Worm (Caenorhabditis elegans) whole organism, L4 larva: ENCODE results near the gene kin-21.
A peak's percentile ranks its signal among the peaks of the same experiment; 100 is the strongest.

Experiments
- F26F4.8 ChIP-seq: fragments of 200-800 bp; sonication (Bioruptor generic); conservative IDR thresholded peaks from 2 replicates; pipeline ENCODE4 v1.3.6; 2022; ENCODE audit warnings: missing genetic modification characterization, missing compliant biosample characterization
- T20F7.1 ChIP-seq: fragments of 200-800 bp; sonication (Bioruptor generic); optimal IDR thresholded peaks from 2 replicates; lab custom pipeline; 2018; ENCODE audit warnings: mild to moderate bottlenecking, missing genetic modification characterization, missing compliant biosample characterization
- T26A8.4 ChIP-seq: fragments of 200-800 bp; sonication (Bioruptor generic); IDR thresholded peaks from 2 replicates; pipeline ENCODE4 v1.3.6; 2022; ENCODE audit warnings: missing genetic modification characterization, missing compliant biosample characterization
- Y48G9A.11 ChIP-seq: fragments of 200-800 bp; sonication (Bioruptor generic); IDR thresholded peaks from 2 replicates; pipeline ENCODE4 v1.3.6; 2022; ENCODE audit warnings: missing genetic modification reagents, missing genetic modification characterization, missing compliant biosample characterization
- ceh-20 ChIP-seq: fragments of 200-800 bp; sonication (Bioruptor generic); IDR thresholded peaks from 2 replicates; pipeline ENCODE4 v1.3.6; 2022; ENCODE audit warnings: missing genetic modification reagents, missing genetic modification characterization, missing compliant biosample characterization
- ces-1 ChIP-seq: fragments of 150-350 bp; sonication (generic microtip); optimal IDR thresholded peaks from 4 replicates; lab custom pipeline; 2014; ENCODE audit warnings: missing biosample characterization, missing genetic modification reagents, missing genetic modification characterization
- cey-2 ChIP-seq: sonication (generic microtip); optimal IDR thresholded peaks from 3 replicates; lab custom pipeline; 2017; ENCODE audit warnings: missing genetic modification characterization, mild to moderate bottlenecking, missing compliant biosample characterization, antibody characterized with exemption, borderline replicate concordance; ENCODE audit not compliant: insufficient read depth
- ctbp-1 ChIP-seq: fragments of 200-800 bp; sonication (Bioruptor generic); IDR thresholded peaks from 2 replicates; pipeline ENCODE4 v1.3.6; 2022; ENCODE audit warnings: missing genetic modification reagents, missing genetic modification characterization, missing compliant biosample characterization
- daf-12 ChIP-seq: fragments of 150-350 bp; optimal IDR thresholded peaks from 2 replicates; lab custom pipeline; 2014; ENCODE audit warnings: missing biosample characterization, missing genetic modification reagents, missing genetic modification characterization
- dmd-6 ChIP-seq: fragments of 200-800 bp; sonication (Bioruptor generic); IDR thresholded peaks from 2 replicates; pipeline ENCODE4 v1.3.6; 2022; ENCODE audit warnings: missing genetic modification reagents, missing genetic modification characterization, missing compliant biosample characterization
- dpl-1 ChIP-seq: fragments of 150-350 bp; optimal IDR thresholded peaks from 2 replicates; lab custom pipeline; 2014; ENCODE audit warnings: missing biosample characterization, missing genetic modification reagents, missing genetic modification characterization
- duxl-1 ChIP-seq: sonication (generic microtip); optimal IDR thresholded peaks from 2 replicates; lab custom pipeline; 2016; ENCODE audit warnings: mild to moderate bottlenecking, missing genetic modification characterization, moderate library complexity, missing compliant biosample characterization; ENCODE audit not compliant: poor library complexity
- dve-1 ChIP-seq: sonication (generic microtip); optimal IDR thresholded peaks from 2 replicates; lab custom pipeline; 2017; ENCODE audit warnings: antibody characterized with exemption, mild to moderate bottlenecking, missing genetic modification characterization, missing compliant biosample characterization; ENCODE audit not compliant: insufficient read depth
- egl-43 ChIP-seq: fragments of 200-800 bp; sonication (Bioruptor generic); IDR thresholded peaks from 2 replicates; pipeline ENCODE4 v1.3.6; 2022; ENCODE audit warnings: missing genetic modification reagents, missing genetic modification characterization, missing compliant biosample characterization
- fkh-10 ChIP-seq: fragments of 150-350 bp; optimal IDR thresholded peaks from 2 replicates; lab custom pipeline; 2014; ENCODE audit warnings: missing biosample characterization, missing genetic modification reagents, missing genetic modification characterization
- fos-1 ChIP-seq: fragments of 150-350 bp; optimal IDR thresholded peaks from 2 replicates; lab custom pipeline; 2014; ENCODE audit warnings: missing biosample characterization, missing genetic modification characterization
- gei-8 ChIP-seq: fragments of 200-800 bp; sonication (Bioruptor generic); optimal IDR thresholded peaks from 2 replicates; lab custom pipeline; 2018; ENCODE audit warnings: mild to moderate bottlenecking, missing genetic modification characterization, missing compliant biosample characterization
- hlh-30 ChIP-seq: sonication (generic microtip); optimal IDR thresholded peaks from 2 replicates; lab custom pipeline; 2017; ENCODE audit warnings: antibody characterized with exemption, mild to moderate bottlenecking, missing genetic modification characterization, missing compliant biosample characterization; ENCODE audit not compliant: insufficient read depth
- lin-13 ChIP-seq: fragments of 150-350 bp; optimal IDR thresholded peaks from 2 replicates; lab custom pipeline; 2014; ENCODE audit warnings: missing biosample characterization, missing genetic modification reagents, missing genetic modification characterization
- lin-29 ChIP-seq: fragments of 200-800 bp; sonication (Bioruptor generic); IDR thresholded peaks from 2 replicates; pipeline ENCODE4 v1.3.6; 2022; ENCODE audit warnings: missing genetic modification reagents, missing genetic modification characterization, missing compliant biosample characterization
- lsy-2 ChIP-seq, 2 experiments: fragments of 150-350 bp in 1 of 2; sonication (generic microtip) in 1 of 2; optimal IDR thresholded peaks; 2 replicates each; lab custom pipeline; 2014 to 2017; ENCODE audit warnings: missing biosample characterization in 2 of 2, missing genetic modification characterization in 2 of 2
- madf-9 ChIP-seq: fragments of 200-800 bp; sonication (Bioruptor generic); conservative IDR thresholded peaks from 2 replicates; pipeline ENCODE4 v1.3.6; 2022; ENCODE audit warnings: missing genetic modification reagents, missing genetic modification characterization, missing compliant biosample characterization
- mdl-1 ChIP-seq, 2 experiments: fragments of 150-350 bp in 1 of 2; sonication (generic microtip) in 1 of 2; optimal IDR thresholded peaks; 2 replicates each; lab custom pipeline; 2014 to 2017; ENCODE audit warnings: missing biosample characterization in 2 of 2, missing genetic modification characterization in 2 of 2
- mdt-29 ChIP-seq: fragments of 200-800 bp; sonication (Bioruptor generic); IDR thresholded peaks from 2 replicates; pipeline ENCODE4 v1.3.6; 2022; ENCODE audit warnings: missing genetic modification reagents, missing genetic modification characterization, missing compliant biosample characterization
- mep-1 ChIP-seq: fragments of 150-350 bp; sonication (generic microtip); optimal IDR thresholded peaks from 3 replicates; lab custom pipeline; 2014; ENCODE audit warnings: missing biosample characterization, missing genetic modification characterization
- mes-2 ChIP-seq: sonication (generic microtip); optimal IDR thresholded peaks from 2 replicates; lab custom pipeline; 2016; ENCODE audit warnings: missing genotype, mild to moderate bottlenecking, missing genetic modification characterization, missing compliant biosample characterization; ENCODE audit not compliant: poor library complexity, severe bottlenecking
- mxl-3 ChIP-seq: fragments of 200-800 bp; sonication (Bioruptor generic); optimal IDR thresholded peaks from 2 replicates; lab custom pipeline; 2018; ENCODE audit warnings: mild to moderate bottlenecking, missing genetic modification characterization, missing compliant biosample characterization
- nhr-10 ChIP-seq: fragments of 150-350 bp; optimal IDR thresholded peaks from 2 replicates; lab custom pipeline; 2014; ENCODE audit warnings: missing biosample characterization, missing genetic modification characterization
- nhr-102 ChIP-seq: sonication (generic microtip); optimal IDR thresholded peaks from 2 replicates; lab custom pipeline; 2016; ENCODE audit warnings: mild to moderate bottlenecking, missing genetic modification characterization, moderate library complexity, missing compliant biosample characterization
- nhr-11 ChIP-seq: fragments of 150-350 bp; optimal IDR thresholded peaks from 2 replicates; lab custom pipeline; 2014; ENCODE audit warnings: missing biosample characterization, missing genetic modification characterization
- nhr-25 ChIP-seq: sonication (generic microtip); optimal IDR thresholded peaks from 2 replicates; lab custom pipeline; 2017; ENCODE audit warnings: missing genetic modification characterization, mild to moderate bottlenecking, missing compliant biosample characterization, antibody characterized with exemption, moderate library complexity, borderline replicate concordance; ENCODE audit not compliant: insufficient read depth
- nhr-28 ChIP-seq: fragments of 150-350 bp; optimal IDR thresholded peaks from 2 replicates; lab custom pipeline; 2014; ENCODE audit warnings: missing biosample characterization, missing genetic modification characterization
- nhr-48 ChIP-seq: sonication (generic microtip); optimal IDR thresholded peaks from 2 replicates; lab custom pipeline; 2016; ENCODE audit warnings: mild to moderate bottlenecking, missing genetic modification characterization, missing compliant biosample characterization
- nhr-76 ChIP-seq: fragments of 150-350 bp; optimal IDR thresholded peaks from 2 replicates; lab custom pipeline; 2014; ENCODE audit warnings: missing biosample characterization, missing genetic modification characterization
- nhr-77 ChIP-seq: fragments of 150-350 bp; optimal IDR thresholded peaks from 2 replicates; lab custom pipeline; 2014; ENCODE audit warnings: missing biosample characterization, missing genetic modification characterization
- php-3 ChIP-seq: fragments of 200-800 bp; sonication (Bioruptor generic); IDR thresholded peaks from 2 replicates; pipeline ENCODE4 v1.3.6; 2022; ENCODE audit warnings: missing genetic modification reagents, missing genetic modification characterization, missing compliant biosample characterization
- pqm-1 ChIP-seq: sonication (generic microtip); optimal IDR thresholded peaks from 2 replicates; lab custom pipeline; 2017; ENCODE audit warnings: missing biosample characterization, missing genetic modification characterization
- spr-3 ChIP-seq: fragments of 200-800 bp; sonication (Bioruptor generic); optimal IDR thresholded peaks from 2 replicates; lab custom pipeline; 2018; ENCODE audit warnings: mild to moderate bottlenecking, missing genetic modification characterization, missing compliant biosample characterization
- tra-1 ChIP-seq: fragments of 200-800 bp; sonication (Bioruptor generic); IDR thresholded peaks from 2 replicates; pipeline ENCODE4 v1.3.6; 2022; ENCODE audit warnings: missing genetic modification reagents, missing genetic modification characterization, missing compliant biosample characterization
- unc-130 ChIP-seq: sonication (generic microtip); optimal IDR thresholded peaks from 2 replicates; lab custom pipeline; 2016; ENCODE audit warnings: missing genetic modification reagents, missing genetic modification characterization, missing compliant biosample characterization
- unc-62 ChIP-seq, 3 experiments: fragments of 150-350 bp in 1 of 3; sonication (generic microtip); optimal IDR thresholded peaks in 2 of 3; peaks in 1 of 3; 1 replicate in 1 of 3; 2 replicates in 2 of 3; lab custom pipeline; 2014 to 2017; ENCODE audit warnings: missing biosample characterization in 3 of 3, missing genetic modification characterization in 3 of 3, missing genetic modification reagents in 3 of 3, missing genotype in 1 of 3
- zag-1 ChIP-seq: fragments of 150-350 bp; optimal IDR thresholded peaks from 2 replicates; lab custom pipeline; 2014; ENCODE audit warnings: missing biosample characterization, missing genetic modification characterization
- ztf-7 ChIP-seq: fragments of 150-350 bp; optimal IDR thresholded peaks from 2 replicates; lab custom pipeline; 2014; ENCODE audit warnings: missing biosample characterization, missing genetic modification characterization

Gene kin-21

ce11 chrIV:9863817-9864216 lies 31.1 kb downstream of the kin-21 start, which contains the start of gene K07F5.16:
K07F5.16 (plus strand) TSS chrIV:9864117.
- TF ChIP-seq lin-13 (GFP tag; lab: Kevin White, UChicago) (no peak), spr-3 (no peak), F26F4.8 (GFP tag; lab: Robert Waterston, UW) (no peak), zag-1 (tag; lab: Kevin White, UChicago) (no peak)

ce11 chrIV:9864778-9865177 lies 32.1 kb downstream of the kin-21 start, which contains the start of the genes K07F5.15 and K07F5.22:
K07F5.15 (plus strand) TSS chrIV:9865078.
K07F5.22 (plus strand) TSS chrIV:9865078.
- TF ChIP-seq lin-29 (GFP tag; lab: Robert Waterston, UW) (no peak), fos-1 (tag; lab: Kevin White, UChicago) (no peak), mxl-3 (GFP tag; lab: Kevin White, UChicago) (no peak), dmd-6 (GFP tag; lab: Robert Waterston, UW) (no peak), nhr-76 (tag; lab: Kevin White, UChicago) (no peak), ces-1 (GFP tag; lab: Kevin White, UChicago) (no peak), ctbp-1 (GFP tag; lab: Robert Waterston, UW) (no peak)

ce11 chrIV:9866865-9867264 lies 34.2 kb downstream of the kin-21 start:
- TF ChIP-seq nhr-28 (tag; lab: Kevin White, UChicago) = peak; percentile 86
- no peak for TF ChIP-seq dmd-6 (GFP tag; lab: Robert Waterston, UW)
- TF ChIP-seq php-3 (GFP tag; lab: Robert Waterston, UW) = no peak
- TF ChIP-seq pqm-1 (tag; lab: Kevin White, UChicago) = no peak
- no peak for TF ChIP-seq ztf-7
- no peak for TF ChIP-seq nhr-48

DNA sequence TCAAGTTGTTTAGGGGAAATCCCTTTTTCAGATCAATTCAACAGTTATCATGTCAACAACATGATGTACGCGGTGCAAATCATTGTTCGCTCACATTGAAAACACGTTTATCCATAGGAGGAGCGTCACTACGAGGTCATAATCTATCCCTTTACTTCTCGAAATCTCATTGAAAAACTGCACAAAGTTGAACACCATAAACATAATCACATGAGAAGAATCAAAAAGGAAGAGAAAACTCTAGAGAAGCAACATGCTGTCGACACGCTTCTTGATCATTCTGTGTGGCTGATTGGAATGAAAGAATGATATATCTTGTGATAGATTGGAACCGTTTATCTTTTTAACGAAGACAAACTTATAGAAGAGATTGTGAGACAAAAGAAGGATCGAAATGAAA lies 35.2 kb downstream of the kin-21 start:
- TF ChIP-seq nhr-48 (peak; percentile 98), dpl-1 (GFP tag; lab: Kevin White, UChicago) (peak; percentile 49), Y48G9A.11 (GFP tag; lab: Robert Waterston, UW) (no peak), mes-2 (tag; lab: Kevin White, UChicago) (peak; percentile 41), mdt-29 (GFP tag; lab: Robert Waterston, UW) (peak; percentile 90), daf-12 (tag; lab: Kevin White, UChicago) (no peak), madf-9 (no peak), lin-13 (GFP tag; lab: Kevin White, UChicago) (no peak), hlh-30 (tag; lab: Kevin White, UChicago) (peak; percentile 93), dmd-6 (GFP tag; lab: Robert Waterston, UW) (peak; percentile 79), fkh-10 (no peak), nhr-77 (tag; lab: Kevin White, UChicago) (peak; percentile 12), T26A8.4 (GFP tag; lab: Robert Waterston, UW) (no peak), egl-43 (no peak), cey-2 (peak; percentile 94), tra-1 (peak; percentile 24; the same call in 1 of the 2 replicates), dve-1 (peak; percentile 6), duxl-1 (tag; lab: Kevin White, UChicago) (peak; percentile 9), nhr-10 (tag; lab: Kevin White, UChicago) (peak; percentile 14), nhr-25 (tag; lab: Kevin White, UChicago) (peak; percentile 49), unc-62 (GFP tag; optimal IDR thresholded peaks at IDR 0.05 in 1 of 2; lab: Kevin White, UChicago) (peak in 1 of 2 experiments; percentile 98), unc-62 (tag; optimal IDR thresholded peaks at IDR 0.05; lab: Kevin White, UChicago) (no peak), mxl-3 (GFP tag; lab: Kevin White, UChicago) (peak; percentile 86), nhr-102 (peak; percentile 52), ceh-20 (peak; percentile 58; the same call in 1 of the 2 replicates), lsy-2 (tag; optimal IDR thresholded peaks at IDR 0.05; lab: Kevin White, UChicago) (peak; percentile 5 to 79), unc-130 (GFP tag; lab: Kevin White, UChicago) (no peak), nhr-11 (tag; lab: Kevin White, UChicago) (peak; percentile 58), T20F7.1 (GFP tag; lab: Kevin White, UChicago) (peak; percentile 29), mep-1 (tag; lab: Kevin White, UChicago) (peak; percentile 59), nhr-28 (tag; lab: Kevin White, UChicago) (peak; percentile 92), gei-8 (GFP tag; lab: Kevin White, UChicago) (peak; percentile 75), mdl-1 (tag; optimal IDR thresholded peaks at IDR 0.05; lab: Kevin White, UChicago) (peak in 1 of 2 experiments; percentile 72)
